Worm (Caenorhabditis elegans) whole organism, L1 larva: ENCODE measurements around the gene Y38H6C.25.

Experiments
- alr-1 ChIP-seq: fragments of 200-800 bp; sonication (Bioruptor generic); optimal IDR thresholded peaks from 2 replicates; lab custom pipeline; 2018; ENCODE audit warnings: borderline replicate concordance, mild to moderate bottlenecking, missing genetic modification characterization, missing compliant biosample characterization
- aly-2 ChIP-seq: fragments of 150-350 bp; optimal IDR thresholded peaks from 2 replicates; lab custom pipeline; 2014; ENCODE audit warnings: missing biosample characterization, missing genetic modification characterization
- ceh-82 ChIP-seq, 3 experiments: fragments of 150-350 bp in 1 of 3; sonication (generic microtip) in 2 of 3; optimal IDR thresholded peaks; 2 replicates each; lab custom pipeline; 2014 to 2017; ENCODE audit warnings: missing biosample characterization in 3 of 3, missing genetic modification characterization in 3 of 3
- dpl-1 ChIP-seq, 3 experiments: fragments of 150-350 bp in 2 of 3; sonication (generic microtip) in 1 of 3; optimal IDR thresholded peaks; 2 replicates each; lab custom pipeline; 2014 to 2017; ENCODE audit warnings: missing biosample characterization in 3 of 3, missing genetic modification characterization in 3 of 3, missing genetic modification reagents in 3 of 3
- efl-1 ChIP-seq, 4 experiments: fragments of 150-350 bp; optimal IDR thresholded peaks in 3 of 4; peaks in 1 of 4; 1 replicate in 1 of 4; 2 replicates in 3 of 4; lab custom pipeline; 2014; ENCODE audit warnings: missing biosample characterization in 2 of 4, missing genetic modification characterization in 2 of 4, missing genetic modification reagents in 2 of 4
- fkh-8 ChIP-seq: sonication (generic microtip); optimal IDR thresholded peaks from 2 replicates; lab custom pipeline; 2016; ENCODE audit warnings: mild to moderate bottlenecking, missing genetic modification characterization, missing compliant biosample characterization
- jun-1 ChIP-seq: fragments of 150-350 bp; optimal IDR thresholded peaks from 2 replicates; lab custom pipeline; 2014; ENCODE audit warnings: missing biosample characterization, missing genetic modification reagents, missing genetic modification characterization
- lin-39 ChIP-seq: fragments of 150-350 bp; optimal IDR thresholded peaks from 2 replicates; lab custom pipeline; 2014; ENCODE audit warnings: missing biosample characterization, missing genetic modification reagents, missing genetic modification characterization
- nhr-11 ChIP-seq: fragments of 150-350 bp; optimal IDR thresholded peaks from 2 replicates; lab custom pipeline; 2014; ENCODE audit warnings: missing biosample characterization, missing genetic modification characterization
- unc-130 ChIP-seq: fragments of 150-350 bp; optimal IDR thresholded peaks from 2 replicates; lab custom pipeline; 2017; ENCODE audit warnings: missing biosample characterization, missing genetic modification characterization, inconsistent platforms
- ztf-11 ChIP-seq, 2 experiments: sonication (generic microtip); optimal IDR thresholded peaks; 2 replicates each; lab custom pipeline; 2016 to 2017; ENCODE audit warnings: missing genetic modification characterization in 2 of 2, missing biosample characterization in 1 of 2, missing compliant biosample characterization in 1 of 2

DNA sequence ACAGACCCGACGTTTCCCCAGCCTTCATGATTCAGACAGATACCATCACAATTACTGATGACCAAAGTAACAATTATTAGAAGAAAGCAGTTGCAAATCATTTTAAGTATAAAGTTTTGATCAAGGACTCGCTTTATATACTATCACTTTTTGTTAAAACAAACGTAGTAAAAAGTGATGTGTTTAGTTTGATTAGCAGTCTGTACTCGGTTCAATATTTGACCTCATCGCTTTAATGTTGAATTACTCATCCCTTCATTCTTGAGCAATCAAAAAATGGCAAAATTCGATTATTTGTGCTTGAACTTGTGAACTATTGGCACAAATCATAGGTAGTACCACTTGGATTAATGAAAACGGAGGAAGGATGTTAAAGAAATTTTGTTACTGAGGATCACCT is 39.2 kb downstream of the Y38H6C.25 start, which contains the start of gene abf-4:
- TF ChIP-seq fkh-8 (no peak), ceh-82 (tag; optimal IDR thresholded peaks at IDR 0.05; lab: Kevin White, UChicago) (no peak), nhr-11 (no peak), dpl-1 (GFP tag; optimal IDR thresholded peaks at IDR 0.05; lab: Kevin White, UChicago) (no peak), efl-1 (optimal IDR thresholded peaks at IDR 0.05; lab: Kevin White, UChicago) (no peak), efl-1 (GFP tag; optimal IDR thresholded peaks at IDR 0.05 in 1 of 2; lab: Kevin White, UChicago) (no peak), aly-2 (tag; lab: Kevin White, UChicago) (no peak), unc-130 (tag; lab: Kevin White, UChicago) (no peak), lin-39 (tag; lab: Kevin White, UChicago) (no peak), alr-1 (tag; lab: Kevin White, UChicago) (no peak), ztf-11 (tag; optimal IDR thresholded peaks at IDR 0.05; lab: Kevin White, UChicago) (no peak), jun-1 (tag; lab: Kevin White, UChicago) (no peak)
